Worm (Caenorhabditis elegans) whole organism, mixed stage, embryonic: ENCODE measurements around the gene C39B5.6.

Experiments used
- elt-1 ChIP-seq: sonication (generic microtip); optimal IDR thresholded peaks from 2 replicates; lab custom pipeline; 2017; ENCODE audit warnings: missing genetic modification characterization, mild to moderate bottlenecking, missing compliant biosample characterization, antibody characterized with exemption, moderate library complexity, borderline replicate concordance; ENCODE audit not compliant: insufficient read depth
- elt-3 ChIP-seq: fragments of 150-350 bp; optimal IDR thresholded peaks from 2 replicates; lab custom pipeline; 2014; ENCODE audit warnings: missing biosample characterization, missing genetic modification characterization
- hlh-1 ChIP-seq: fragments of 150-350 bp; optimal IDR thresholded peaks from 2 replicates; lab custom pipeline; 2014; ENCODE audit warnings: missing biosample characterization, missing genetic modification reagents, missing genetic modification characterization
- mls-2 ChIP-seq: sonication (generic microtip); optimal IDR thresholded peaks from 2 replicates; lab custom pipeline; 2016; ENCODE audit warnings: mild to moderate bottlenecking, missing genetic modification characterization, moderate library complexity, missing compliant biosample characterization
- nhr-237 ChIP-seq: fragments of 150-350 bp; optimal IDR thresholded peaks from 2 replicates; lab custom pipeline; 2014; ENCODE audit warnings: missing biosample characterization, missing genetic modification characterization
- nhr-76 ChIP-seq: sonication (generic microtip); optimal IDR thresholded peaks from 2 replicates; lab custom pipeline; 2017; ENCODE audit warnings: missing biosample characterization, missing genetic modification characterization
- sem-2 ChIP-seq: fragments of 200-800 bp; sonication (Bioruptor generic); optimal IDR thresholded peaks from 2 replicates; lab custom pipeline; 2018; ENCODE audit warnings: mild to moderate bottlenecking, missing genetic modification characterization, missing compliant biosample characterization
- sptf-1 ChIP-seq: sonication (generic microtip); optimal IDR thresholded peaks from 2 replicates; lab custom pipeline; 2017; ENCODE audit warnings: mild to moderate bottlenecking, missing genetic modification characterization, moderate library complexity, missing compliant biosample characterization
- unc-62 ChIP-seq: fragments of 150-350 bp; optimal IDR thresholded peaks from 2 replicates; lab custom pipeline; 2014; ENCODE audit warnings: missing biosample characterization, missing genetic modification reagents, missing genetic modification characterization

DNA sequence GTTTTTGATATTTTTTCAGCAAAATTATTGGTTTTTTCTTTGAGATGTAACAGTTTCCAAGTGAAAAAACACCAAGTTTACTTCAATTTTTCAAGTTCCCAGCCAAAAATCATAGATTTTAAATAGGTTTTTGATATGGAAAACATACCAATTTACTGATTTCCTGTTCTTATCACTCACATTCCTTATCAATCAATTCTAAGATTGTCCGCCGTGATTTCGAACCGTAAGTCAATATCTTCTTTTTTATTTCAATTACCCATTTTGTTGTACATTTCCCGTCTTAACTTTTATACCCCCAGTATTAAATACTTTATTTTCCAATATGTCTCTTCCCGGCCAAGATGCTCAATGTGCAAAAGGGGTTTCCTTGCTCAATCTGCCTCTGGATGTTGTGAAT, 26.7 kb downstream of the C39B5.6 start, which contains the start of gene fbxa-38:
- no peak for TF ChIP-seq elt-1 (tag; lab: Kevin White, UChicago)
- no peak for TF ChIP-seq sptf-1 (tag; lab: Kevin White, UChicago)
- no peak for TF ChIP-seq sem-2 (GFP tag; lab: Kevin White, UChicago)
- TF ChIP-seq unc-62 (GFP tag; lab: Kevin White, UChicago) = no peak
- TF ChIP-seq hlh-1 (tag; lab: Kevin White, UChicago) = no peak
- TF ChIP-seq elt-3 (tag; lab: Kevin White, UChicago) = no peak
- TF ChIP-seq nhr-237 = no peak
- TF ChIP-seq nhr-76 = no peak
- TF ChIP-seq mls-2 (tag; lab: Kevin White, UChicago) = no peak
